Worm (Caenorhabditis elegans): ENCODE data around the gene bicd-1.

bicd-1 gene

DNA sequence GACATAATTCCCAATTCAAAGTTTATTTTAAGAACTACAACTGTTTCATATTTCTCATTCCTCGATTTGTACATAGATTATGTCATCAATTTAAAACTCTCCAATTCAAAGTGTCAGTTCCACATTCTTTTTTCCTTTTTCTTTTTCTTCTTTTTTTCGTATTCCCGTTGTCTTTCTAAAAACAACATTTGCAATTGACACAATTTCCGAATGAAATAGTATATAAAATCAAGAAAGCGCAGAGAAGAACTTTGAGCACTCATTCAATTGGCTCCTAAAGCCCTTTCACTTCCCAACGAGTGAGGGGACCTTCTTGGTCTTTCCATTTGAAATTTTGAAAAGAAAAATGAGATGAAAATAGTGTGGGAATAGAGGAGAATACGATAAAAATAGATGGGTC lies 24.7 kb downstream of the bicd-1 start:
- TF ChIP-seq lin-39 (tag; optimal IDR thresholded peaks at IDR 0.05) (peak; percentile 11), ztf-11 (tag; optimal IDR thresholded peaks at IDR 0.05) (no peak), zag-1 (tag; optimal IDR thresholded peaks at IDR 0.05) (peak; percentile 0), Y55F3AM.14 (GFP tag; optimal IDR thresholded peaks at IDR 0.05) (no peak)

ce11 chrIV:6542962-6543361 lies 29.2 kb downstream of the bicd-1 start:
- TF ChIP-seq sma-9 (GFP tag; optimal IDR thresholded peaks at IDR 0.05), result peak; percentile 27
- TF ChIP-seq sma-9 (tag; optimal IDR thresholded peaks at IDR 0.05), result no peak
- peak; percentile 7 for TF ChIP-seq C34F6.9 (tag; optimal IDR thresholded peaks at IDR 0.05)
- peak in 1 of 2 experiments; percentile 13 for TF ChIP-seq lsy-2 (tag; optimal IDR thresholded peaks at IDR 0.05)
- no peak for TF ChIP-seq dmd-4 (tag; optimal IDR thresholded peaks at IDR 0.05)

- TF ChIP-seq lsy-2 (tag; optimal IDR thresholded peaks at IDR 0.05) (peak in 1 of 2 experiments; percentile 9), nhr-21 (tag; optimal IDR thresholded peaks at IDR 0.05) (no peak), unc-55 (GFP tag; optimal IDR thresholded peaks at IDR 0.05) (peak; percentile 50)
Measured at ce11 chrIV:6541435-6541834, 30.7 kb downstream of the bicd-1 start, which contains the start of gene C01G5.25. C01G5.25 (plus strand) TSS chrIV:6541684.

DNA sequence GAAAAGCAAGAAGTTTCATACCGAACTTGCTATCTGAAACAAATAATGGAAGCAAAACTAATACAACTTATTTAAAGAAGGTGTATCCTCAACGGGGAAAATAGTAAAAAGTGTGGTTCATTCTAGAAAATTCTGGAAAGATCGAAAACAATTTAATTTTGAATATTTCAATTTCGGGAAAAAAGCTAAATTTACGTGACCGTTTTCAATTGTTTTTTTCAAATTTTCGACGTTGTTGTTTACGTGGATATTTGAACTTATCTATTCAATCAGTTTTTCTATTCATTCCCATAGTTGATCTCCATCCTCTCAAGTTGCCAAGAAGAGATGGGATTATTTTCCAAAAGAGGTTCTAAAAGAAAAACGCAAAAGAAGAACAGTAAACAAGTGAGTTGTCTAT lies 36.2 kb downstream of the bicd-1 start, which contains the start of gene C01G5.3:
C01G5.3 (plus strand) TSS at position 301 of the 400 bp plus-strand sequence.
- TF ChIP-seq ztf-4 (tag; optimal IDR thresholded peaks at IDR 0.05) (no peak), peb-1 (tag; optimal IDR thresholded peaks at IDR 0.05) (no peak), nhr-23 (tag; optimal IDR thresholded peaks at IDR 0.05) (no peak), ama-1 (optimal IDR thresholded peaks at IDR 0.05) (no peak), skn-1 (tag; optimal IDR thresholded peaks at IDR 0.05) (no peak), R02D3.7 (tag; optimal IDR thresholded peaks at IDR 0.05) (no peak), nhr-12 (tag; optimal IDR thresholded peaks at IDR 0.05) (no peak), mdl-1 (tag; optimal IDR thresholded peaks at IDR 0.05) (no peak), nhr-6 (tag; optimal IDR thresholded peaks at IDR 0.05) (no peak), Y55F3AM.14 (GFP tag; optimal IDR thresholded peaks at IDR 0.05) (no peak), snpc-4 (tag; optimal IDR thresholded peaks at IDR 0.05) (no peak), zag-1 (tag; optimal IDR thresholded peaks at IDR 0.05) (no peak), ceh-16 (tag; optimal IDR thresholded peaks at IDR 0.05) (no peak), sma-3 (GFP tag; optimal IDR thresholded peaks at IDR 0.05) (no peak), fos-1 (tag; optimal IDR thresholded peaks at IDR 0.05) (no peak), sma-9 (GFP tag; optimal IDR thresholded peaks at IDR 0.05) (no peak), sma-9 (tag; optimal IDR thresholded peaks at IDR 0.05) (no peak), elt-1 (tag; optimal IDR thresholded peaks at IDR 0.05) (no peak), lin-13 (GFP tag; optimal IDR thresholded peaks at IDR 0.05) (no peak)

ce11 chrIV:6531450-6531849 lies 40.7 kb downstream of the bicd-1 start, which contains the start of gene C01G5.4:
C01G5.4 (plus strand) TSS chrIV:6531750.
- TF ChIP-seq mbf-1 (tag; optimal IDR thresholded peaks at IDR 0.05), result no peak
- no peak for TF ChIP-seq ceh-16 (tag; optimal IDR thresholded peaks at IDR 0.05)
- no peak for TF ChIP-seq nhr-23 (tag; optimal IDR thresholded peaks at IDR 0.05)
- TF ChIP-seq fos-1 (tag; optimal IDR thresholded peaks at IDR 0.05), result no peak
- no peak for TF ChIP-seq nhr-11 (tag; optimal IDR thresholded peaks at IDR 0.05)
- TF ChIP-seq nhr-25 (tag; optimal IDR thresholded peaks at IDR 0.05), result no peak
- TF ChIP-seq ztf-4 (tag; optimal IDR thresholded peaks at IDR 0.05), result no peak
- TF ChIP-seq dmd-4 (tag; optimal IDR thresholded peaks at IDR 0.05), result no peak
- TF ChIP-seq gmeb-1 (tag; optimal IDR thresholded peaks at IDR 0.05), result no peak
- TF ChIP-seq ztf-1 (GFP tag; conservative IDR thresholded peaks at IDR 0.05), result no peak
- TF ChIP-seq mdl-1 (tag; optimal IDR thresholded peaks at IDR 0.05), result no peak
- no peak for TF ChIP-seq lin-39 (tag; optimal IDR thresholded peaks at IDR 0.05)
- TF ChIP-seq unc-62 (GFP tag; optimal IDR thresholded peaks at IDR 0.05), result no peak
- TF ChIP-seq ztf-11 (tag; optimal IDR thresholded peaks at IDR 0.05), result no peak
- TF ChIP-seq R02D3.7 (tag; optimal IDR thresholded peaks at IDR 0.05), result no peak
- no peak for TF ChIP-seq nhr-77 (tag; optimal IDR thresholded peaks at IDR 0.05)
- TF ChIP-seq ZK546.5 (tag; optimal IDR thresholded peaks at IDR 0.05), result no peak
- no peak for TF ChIP-seq aly-2 (tag; optimal IDR thresholded peaks at IDR 0.05)
- no peak for TF ChIP-seq nhr-237 (tag; optimal IDR thresholded peaks at IDR 0.05)
